Fruit fly (Drosophila melanogaster): ENCODE results near the gene CG4743.
A peak's percentile ranks its signal among the peaks of the same experiment; 100 is the strongest.

CG4743 gene

DNA sequence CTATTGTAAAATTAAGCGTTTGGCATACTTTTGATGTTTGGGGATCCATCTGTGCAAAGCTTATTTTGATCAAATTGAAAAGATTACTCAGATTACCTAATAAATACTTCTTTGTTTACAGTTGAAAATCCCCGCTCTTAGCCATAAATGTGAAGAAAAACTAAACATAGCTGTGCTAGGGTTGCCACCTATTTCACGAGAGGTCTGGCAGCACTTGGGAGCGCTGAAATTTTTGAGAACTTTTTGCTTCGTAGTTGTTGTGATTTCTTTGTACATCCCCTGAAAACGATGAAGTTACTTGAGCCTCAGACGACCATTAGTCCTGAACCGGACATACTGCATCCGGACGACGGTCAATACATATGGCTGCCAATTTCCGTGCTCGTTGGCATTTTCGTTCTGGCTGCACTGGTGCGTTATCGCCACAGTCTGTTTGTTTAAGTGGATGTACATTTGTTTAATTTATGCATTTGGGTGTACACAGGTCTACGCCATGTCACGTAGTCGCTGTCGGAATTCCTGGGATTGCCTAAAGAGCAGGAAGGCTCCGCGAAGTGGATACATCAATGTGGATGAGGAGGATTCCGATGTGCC, 1.8 kb downstream of the CG4743 start, which contains the start of the genes CG4730 and CG5039:
CG4730 (minus strand) TSS at position 194 of the 594 bp plus-strand sequence.
CG5039 (plus strand) TSS at position 195 of the 594 bp plus-strand sequence.
- TF ChIP-seq E2f2 (GFP tag; IDR thresholded peaks at IDR 0.05) (peak; percentile 78), Abd-B (GFP tag; optimal IDR thresholded peaks at IDR 0.05) (peak; percentile 65), danr (GFP tag; IDR thresholded peaks at IDR 0.05) (0 out of 2 replicates have a peak, but pooled peaks have one; percentile 6), sr (GFP tag; IDR thresholded peaks at IDR 0.05) (0 out of 3 replicates have a peak, but pooled peaks have one; percentile 6), Xbp1 (GFP tag; optimal IDR thresholded peaks at IDR 0.05) (no peak), CG4360 (GFP tag; IDR thresholded peaks at IDR 0.05) (0 out of 2 replicates have a peak, but pooled peaks have one; percentile 35), NFAT (GFP tag; IDR thresholded peaks at IDR 0.05) (no peak), lilli (GFP tag; optimal IDR thresholded peaks at IDR 0.05) (no peak), pzg (GFP tag; optimal IDR thresholded peaks at IDR 0.05) (peak; percentile 74), Taf1 (GFP tag; IDR thresholded peaks at IDR 0.05) (no peak), CG2120 (GFP tag; optimal IDR thresholded peaks at IDR 0.05) (no peak), CG43689 (GFP tag; IDR thresholded peaks at IDR 0.05) (no peak), CG10267 (tag; optimal IDR thresholded peaks at IDR 0.05) (peak; percentile 2), CG8281 (tag; optimal IDR thresholded peaks at IDR 0.05) (no peak), stc (GFP tag; IDR thresholded peaks at IDR 0.05) (no peak), Med (GFP tag) (peak; percentile 5), CG7987 (GFP tag; optimal IDR thresholded peaks at IDR 0.05) (peak; percentile 5), CG1603 (tag; optimal IDR thresholded peaks at IDR 0.05) (no peak), gfzf (GFP tag; optimal IDR thresholded peaks at IDR 0.05) (peak; percentile 31), CG13287 (GFP tag; IDR thresholded peaks at IDR 0.05; ENCODE audit: partially characterized antibody) (peak; percentile 28; the same call in 1 of the 2 replicates), insv (GFP tag; optimal IDR thresholded peaks at IDR 0.05) (no peak), pnt (GFP tag; optimal IDR thresholded peaks at IDR 0.05) (no peak), CG13624 (GFP tag; optimal IDR thresholded peaks at IDR 0.05) (peak; percentile 7), trem (tag; optimal IDR thresholded peaks at IDR 0.05) (peak; percentile 21), ken (GFP tag; IDR thresholded peaks at IDR 0.05) (no peak), Lhr (GFP tag; optimal IDR thresholded peaks at IDR 0.05) (no peak), crp (GFP tag; optimal IDR thresholded peaks at IDR 0.05) (peak in 1 of 2 experiments; percentile 41), Bgb (GFP tag; IDR thresholded peaks at IDR 0.05; ENCODE audit: partially characterized antibody) (peak; percentile 31; the same call in 1 of the 2 replicates), MBD-R2 (GFP tag; IDR thresholded peaks at IDR 0.05) (peak; percentile 88), sens (GFP tag) (peak; percentile 76), CG17186 (GFP tag; optimal IDR thresholded peaks at IDR 0.05) (peak; percentile 37), phol (tag; optimal IDR thresholded peaks at IDR 0.05) (peak; percentile 37), stwl (tag; optimal IDR thresholded peaks at IDR 0.05) (peak; percentile 3), Ets97D (GFP tag; optimal IDR thresholded peaks at IDR 0.05) (peak; percentile 45), knrl (GFP tag; IDR thresholded peaks at IDR 0.05; ENCODE audit: partially characterized antibody) (0 out of 3 replicates have a peak, but pooled peaks have one; percentile 16), Dad (GFP tag; optimal IDR thresholded peaks at IDR 0.05) (no peak), tgo (GFP tag; IDR thresholded peaks at IDR 0.05) (no peak), chinmo (GFP tag; IDR thresholded peaks at IDR 0.05; ENCODE audit: partially characterized antibody) (0 out of 4 replicates have a peak, but pooled peaks have one; percentile 10), row (GFP tag; IDR thresholded peaks at IDR 0.05) (peak; percentile 17; the same call in 1 of the 3 replicates), aop (GFP tag; IDR thresholded peaks at IDR 0.05) (no peak), Sry-β (GFP tag; optimal IDR thresholded peaks at IDR 0.05) (peak; percentile 2), Pdp1 (GFP tag; optimal IDR thresholded peaks at IDR 0.05) (peak in 1 of 2 experiments; percentile 67), Dll (GFP tag; IDR thresholded peaks at IDR 0.05; ENCODE audit: partially characterized antibody) (0 out of 4 replicates have a peak, but pooled peaks have one; percentile 11), CG7357 (GFP tag; IDR thresholded peaks at IDR 0.05) (no peak), MTF-1 (GFP tag; optimal IDR thresholded peaks at IDR 0.05; ENCODE audit: borderline replicate concordance) (no peak), peb (GFP tag; IDR thresholded peaks at IDR 0.05) (no peak), Sry-δ (GFP tag; optimal IDR thresholded peaks at IDR 0.05) (peak; percentile 25), vvl (GFP tag; IDR thresholded peaks at IDR 0.05) (0 out of 2 replicates have a peak, but pooled peaks have one; percentile 33), Dp (GFP tag; optimal IDR thresholded peaks at IDR 0.05) (peak; percentile 62)

All from whole organism, embryonic.